Worm (Caenorhabditis elegans): ENCODE results near the gene rml-3.

rml-3 gene

DNA sequence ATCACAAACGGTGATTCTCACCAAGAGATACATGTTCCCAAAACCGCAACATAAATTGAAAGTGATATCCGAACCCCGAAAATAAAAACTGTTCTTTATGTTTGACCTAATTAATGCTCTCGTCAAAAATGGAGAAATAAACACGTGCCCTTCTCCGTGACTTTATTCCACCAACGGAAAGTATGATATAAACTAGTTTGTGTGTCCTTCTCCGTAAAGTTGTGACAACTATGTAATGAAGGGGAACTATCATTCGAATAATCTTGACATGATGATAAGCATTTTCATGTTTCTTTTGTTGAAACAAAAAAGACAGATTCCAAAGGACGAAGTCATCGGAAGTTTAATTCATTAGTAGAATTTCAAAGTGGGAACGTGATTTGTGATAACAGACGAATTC is 37.3 kb downstream of the rml-3 start (continued):
- TF ChIP-seq elt-1 (tag; optimal IDR thresholded peaks at IDR 0.05) (no peak), dmd-4 (tag; optimal IDR thresholded peaks at IDR 0.05) (no peak), elt-3 (tag; optimal IDR thresholded peaks at IDR 0.05) (no peak), aly-2 (tag; optimal IDR thresholded peaks at IDR 0.05) (no peak), ama-1 (optimal IDR thresholded peaks at IDR 0.05) (no peak), F13H6.1 (tag; optimal IDR thresholded peaks at IDR 0.05) (no peak), skn-1 (tag; optimal IDR thresholded peaks at IDR 0.05) (no peak), sma-3 (GFP tag; optimal IDR thresholded peaks at IDR 0.05) (peak; percentile 79), lin-11 (tag; optimal IDR thresholded peaks at IDR 0.05) (no peak), nhr-11 (tag; optimal IDR thresholded peaks at IDR 0.05) (no peak), Y55F3AM.14 (GFP tag; optimal IDR thresholded peaks at IDR 0.05) (no peak)

DNA sequence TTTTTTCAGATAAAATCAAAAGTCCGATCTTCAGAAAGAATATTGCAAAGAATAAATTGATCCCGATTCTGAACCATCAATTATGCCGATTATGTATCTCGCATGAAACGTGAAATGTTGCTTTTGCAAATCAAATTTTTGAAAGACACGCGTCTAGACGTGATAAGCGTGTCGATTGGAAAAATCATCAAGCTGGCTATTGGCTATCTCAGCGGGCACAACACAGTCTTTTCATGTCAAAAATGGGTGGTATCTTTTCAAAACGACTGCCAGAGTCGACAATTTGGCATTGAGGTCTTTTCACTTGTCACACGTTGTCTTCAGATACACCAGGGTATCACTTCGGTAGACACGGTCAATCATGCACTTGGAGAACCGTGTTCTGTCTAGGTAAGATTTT is 42.2 kb downstream of the rml-3 start, which contains the start of gene daf-9:
daf-9 (plus strand) TSS at position 301 of the 400 bp plus-strand sequence.
- TF ChIP-seq unc-62 (GFP tag; optimal IDR thresholded peaks at IDR 0.05) (no peak), ztf-4 (tag; optimal IDR thresholded peaks at IDR 0.05) (no peak), ceh-16 (tag; optimal IDR thresholded peaks at IDR 0.05) (no peak), nhr-6 (tag; optimal IDR thresholded peaks at IDR 0.05) (no peak), egl-27 (tag; optimal IDR thresholded peaks at IDR 0.05) (no peak), zag-1 (tag; optimal IDR thresholded peaks at IDR 0.05) (no peak), mbf-1 (tag; optimal IDR thresholded peaks at IDR 0.05) (no peak), unc-39 (tag; optimal IDR thresholded peaks at IDR 0.05) (no peak), nhr-129 (tag; optimal IDR thresholded peaks at IDR 0.05) (no peak), sma-9 (GFP tag; optimal IDR thresholded peaks at IDR 0.05) (no peak), sma-9 (tag; optimal IDR thresholded peaks at IDR 0.05) (no peak), dmd-4 (tag; optimal IDR thresholded peaks at IDR 0.05) (no peak), nhr-10 (tag; optimal IDR thresholded peaks at IDR 0.05) (no peak), elt-3 (tag; optimal IDR thresholded peaks at IDR 0.05) (no peak), nhr-25 (tag; optimal IDR thresholded peaks at IDR 0.05) (no peak), ztf-11 (tag; optimal IDR thresholded peaks at IDR 0.05) (no peak), nhr-237 (tag; optimal IDR thresholded peaks at IDR 0.05) (no peak)

DNA sequence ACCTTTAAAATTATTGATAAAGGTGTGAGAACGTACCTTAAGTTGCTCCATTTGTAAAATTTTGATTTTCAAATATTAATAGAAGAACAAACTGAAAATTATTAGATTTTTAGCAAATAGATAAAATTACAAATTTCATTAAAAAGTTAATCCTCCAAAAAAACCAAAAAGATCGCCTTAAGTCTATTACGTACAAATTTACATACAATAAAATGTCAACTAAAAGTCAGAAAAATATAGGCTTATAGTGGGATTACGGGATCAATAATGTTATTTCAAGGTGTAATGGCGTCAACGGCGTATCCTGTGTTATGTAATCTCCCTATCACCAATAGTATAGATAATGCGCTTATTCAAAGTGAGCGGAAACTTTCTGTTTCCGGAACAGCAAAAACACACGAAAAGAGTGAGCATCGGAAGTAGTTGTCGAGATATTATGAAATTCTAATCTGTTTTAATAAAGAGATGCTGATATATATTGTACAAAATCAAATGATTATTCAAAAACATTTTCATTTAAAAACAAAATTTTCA is 44.6 kb downstream of the rml-3 start, which contains the start of gene ceh-54:
ceh-54 (minus strand) TSS at position 51 of the 534 bp plus-strand sequence.
- TF ChIP-seq sma-3 (GFP tag; optimal IDR thresholded peaks at IDR 0.05) (no peak), nhr-23 (tag; optimal IDR thresholded peaks at IDR 0.05) (no peak), nhr-25 (tag; optimal IDR thresholded peaks at IDR 0.05) (no peak), nhr-237 (tag; optimal IDR thresholded peaks at IDR 0.05) (no peak), sma-9 (GFP tag; optimal IDR thresholded peaks at IDR 0.05) (peak; percentile 3), sma-9 (tag; optimal IDR thresholded peaks at IDR 0.05) (no peak)

ce11 chrX:6189955-6190354 is 48.9 kb downstream of the rml-3 start, which contains the start of gene T13C5.9:
Gene T13C5.9, plus strand, starts transcription at chrX:6190255.
- TF ChIP-seq aly-2 (tag; optimal IDR thresholded peaks at IDR 0.05) (no peak), fos-1 (tag; optimal IDR thresholded peaks at IDR 0.05) (no peak), skn-1 (tag; optimal IDR thresholded peaks at IDR 0.05) (no peak), ceh-16 (tag; optimal IDR thresholded peaks at IDR 0.05) (no peak), R02D3.7 (tag; optimal IDR thresholded peaks at IDR 0.05) (no peak), ceh-82 (tag; optimal IDR thresholded peaks at IDR 0.05) (no peak), nhr-6 (tag; optimal IDR thresholded peaks at IDR 0.05) (no peak), crh-2 (tag; optimal IDR thresholded peaks at IDR 0.05) (no peak), ztf-1 (GFP tag; conservative IDR thresholded peaks at IDR 0.05) (no peak), lin-13 (GFP tag; optimal IDR thresholded peaks at IDR 0.05) (no peak), mdl-1 (tag; optimal IDR thresholded peaks at IDR 0.05) (no peak), lin-11 (tag; optimal IDR thresholded peaks at IDR 0.05) (no peak), nhr-237 (tag; optimal IDR thresholded peaks at IDR 0.05) (no peak)
